Fruit fly (Drosophila melanogaster): ENCODE measurements around the gene Rilpl.

DNA sequence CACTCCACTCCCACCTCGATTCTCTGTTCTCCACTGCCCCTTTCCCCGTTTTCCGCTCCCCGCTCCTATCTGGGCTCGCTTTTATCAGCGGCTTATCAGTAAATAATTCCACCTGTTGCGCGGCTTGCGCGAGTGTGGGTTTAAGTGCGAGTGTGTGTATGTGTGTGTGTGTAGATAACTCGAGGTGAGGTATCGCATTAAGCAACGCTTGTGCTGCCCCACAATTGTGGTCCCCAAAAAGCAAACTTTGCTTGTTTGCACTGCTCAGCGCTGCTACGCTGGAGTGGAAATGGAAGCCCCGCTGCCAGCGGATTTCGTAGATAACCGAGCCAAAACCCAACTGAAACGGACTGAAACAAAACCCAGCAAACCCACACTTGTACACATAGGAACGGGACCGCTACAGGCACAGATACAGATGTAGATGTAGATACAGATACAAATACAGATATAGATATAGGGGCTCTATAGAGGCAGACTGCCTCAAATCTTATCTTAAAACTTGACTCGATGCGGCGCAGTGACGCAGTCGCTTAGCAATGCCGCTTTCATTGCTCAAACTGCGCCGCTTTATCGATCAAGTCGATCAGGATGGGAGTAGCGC is 5.6 kb upstream of the Rilpl start:
- no peak for TF ChIP-seq h (optimal IDR thresholded peaks at IDR 0.05)
- TF ChIP-seq psq (optimal IDR thresholded peaks at IDR 0.05), result no peak
- no peak for TF ChIP-seq insv (optimal IDR thresholded peaks at IDR 0.05)

All from Kc167 (cell line).